Fruit fly (Drosophila melanogaster): ENCODE results near the gene Sras.
A peak's percentile ranks its signal among the peaks of the same experiment; 100 is the strongest.

The Sras gene

dm6 chr3L:5522904-5523428, 40.6 kb upstream of the Sras start (continued):
- no peak for TF ChIP-seq MTF-1 (GFP tag; optimal IDR thresholded peaks at IDR 0.05; ENCODE audit: borderline replicate concordance)
- no peak for TF ChIP-seq ftz-f1 (GFP tag; optimal IDR thresholded peaks at IDR 0.05)
- no peak for TF ChIP-seq CG6654 (GFP tag; optimal IDR thresholded peaks at IDR 0.05)
- no peak for TF ChIP-seq Hey (tag; optimal IDR thresholded peaks at IDR 0.05)
- no peak for TF ChIP-seq Med (GFP tag)
- peak; percentile 67 for TF ChIP-seq Ets65A (GFP tag)
- no peak for TF ChIP-seq CG12942 (GFP tag; optimal IDR thresholded peaks at IDR 0.05)
- TF ChIP-seq aop (GFP tag; IDR thresholded peaks at IDR 0.05) = no peak
- TF ChIP-seq CG5180 (GFP tag; optimal IDR thresholded peaks at IDR 0.05) = peak; percentile 95

dm6 chr3L:5529241-5529640, 34.3 kb upstream of the Sras start, which contains the start of gene Lkr:
Lkr (minus strand) TSS chr3L:5529341.
- TF ChIP-seq CG15479 (GFP tag; optimal IDR thresholded peaks at IDR 0.05) (no peak), sug (tag; optimal IDR thresholded peaks at IDR 0.05) (no peak), CG11085 (GFP tag; IDR thresholded peaks at IDR 0.05) (no peak), mam (GFP tag; optimal IDR thresholded peaks at IDR 0.05) (no peak), Doc2 (GFP tag; IDR thresholded peaks at IDR 0.05) (no peak), CG1647 (GFP tag; optimal IDR thresholded peaks at IDR 0.05) (no peak), Xrp1 (GFP tag; IDR thresholded peaks at IDR 0.05) (no peak)

dm6 chr3L:5534253-5534652, 29.3 kb upstream of the Sras start:
- TF ChIP-seq sob (GFP tag; IDR thresholded peaks at IDR 0.05) = peak; percentile 23; the same call in 1 of the 2 replicates
- TF ChIP-seq her (GFP tag; optimal IDR thresholded peaks at IDR 0.05) = no peak
- TF ChIP-seq tna (GFP tag; IDR thresholded peaks at IDR 0.05; ENCODE audit: partially characterized antibody) = peak; percentile 64
- no peak for TF ChIP-seq CG4328 (GFP tag; optimal IDR thresholded peaks at IDR 0.05)
- TF ChIP-seq Opbp (GFP tag; IDR thresholded peaks at IDR 0.05; ENCODE audit: partially characterized antibody) = peak; percentile 48; the same call in 2 of the 3 replicates
- TF ChIP-seq CG34224 (GFP tag; IDR thresholded peaks at IDR 0.05; ENCODE audit: partially characterized antibody) = peak; percentile 84
- peak; percentile 88 for TF ChIP-seq CG6654 (GFP tag; optimal IDR thresholded peaks at IDR 0.05)
- TF ChIP-seq gsb-n (tag; optimal IDR thresholded peaks at IDR 0.05) = no peak
- peak; percentile 83 for TF ChIP-seq Sry-β (GFP tag; optimal IDR thresholded peaks at IDR 0.05)
- no peak for TF ChIP-seq CG17328 (GFP tag; IDR thresholded peaks at IDR 0.05)
- no peak for TF ChIP-seq CG7271 (tag; optimal IDR thresholded peaks at IDR 0.05)
- peak; percentile 94 for TF ChIP-seq chinmo (GFP tag; IDR thresholded peaks at IDR 0.05; ENCODE audit: partially characterized antibody)
- peak; percentile 39; the same call in 1 of the 2 replicates for TF ChIP-seq inv (GFP tag; IDR thresholded peaks at IDR 0.05; ENCODE audit: partially characterized antibody)
- TF ChIP-seq ab (GFP tag; optimal IDR thresholded peaks at IDR 0.05) = no peak
- TF ChIP-seq CG15011 (GFP tag; optimal IDR thresholded peaks at IDR 0.05) = no peak
- peak in 1 of 2 experiments; percentile 56 for TF ChIP-seq Pdp1 (GFP tag; optimal IDR thresholded peaks at IDR 0.05)
- TF ChIP-seq CG2199 (GFP tag; IDR thresholded peaks at IDR 0.05) = 0 out of 3 replicates have a peak, but pooled peaks have one; percentile 33
- TF ChIP-seq amos (GFP tag; IDR thresholded peaks at IDR 0.05; ENCODE audit: partially characterized antibody) = peak; percentile 38; the same call in 1 of the 2 replicates
- TF ChIP-seq CG13287 (GFP tag; IDR thresholded peaks at IDR 0.05; ENCODE audit: partially characterized antibody) = peak; percentile 76
- TF ChIP-seq CG16813 (GFP tag; IDR thresholded peaks at IDR 0.05; ENCODE audit: partially characterized antibody) = peak; percentile 56; the same call in 2 of the 3 replicates
- no peak for TF ChIP-seq CG9727 (GFP tag; optimal IDR thresholded peaks at IDR 0.05)
- peak; percentile 51; the same call in 2 of the 3 replicates for TF ChIP-seq HLH4C (GFP tag; IDR thresholded peaks at IDR 0.05; ENCODE audit: partially characterized antibody)
